Fruit fly (Drosophila melanogaster): ENCODE data around the gene ZnT77C.

DNA sequence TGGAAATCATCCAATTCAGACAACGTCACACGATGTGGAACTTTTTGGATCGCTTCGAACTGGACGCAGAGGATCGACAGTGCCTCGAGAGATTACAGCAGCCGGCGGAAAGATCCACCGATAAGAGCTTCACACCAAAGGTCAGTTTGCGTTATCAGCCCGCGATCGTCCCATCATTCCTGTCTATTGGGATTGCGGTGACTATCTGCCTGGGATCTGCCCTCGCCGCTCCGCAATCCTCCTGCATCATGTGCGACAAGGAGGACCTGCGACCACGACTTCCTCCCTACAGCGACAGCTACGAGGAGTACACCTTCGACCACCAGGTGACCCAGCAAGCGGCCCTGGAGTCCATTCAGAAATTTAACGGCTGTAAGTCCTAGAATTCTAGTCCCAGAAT, 48.7 kb downstream of the ZnT77C start:
- no peak for TF ChIP-seq CG8478 (optimal IDR thresholded peaks at IDR 0.05)
- TF ChIP-seq CTCF (optimal IDR thresholded peaks at IDR 0.05) = no peak

Data from S2 (cell line).